Fruit fly (Drosophila melanogaster) whole organism, pupa: ENCODE measurements around the gene geko.

Source experiments
- CG12605 ChIP-seq: fragments of 200-800 bp; sonication (Bioruptor generic); IDR thresholded peaks from 2 replicates; pipeline ENCODE4 v1.3.6; 2022; ENCODE audit warnings: missing biosample characterization, missing genetic modification characterization
- CG13204 ChIP-seq: fragments of 200-800 bp; sonication (Bioruptor generic); optimal IDR thresholded peaks from 2 replicates; lab custom pipeline; 2018; ENCODE audit warnings: missing biosample characterization, mild to moderate bottlenecking, missing genetic modification characterization, moderate library complexity
- CG14655 ChIP-seq: fragments of 200-800 bp; sonication (Bioruptor generic); optimal IDR thresholded peaks from 3 replicates; lab custom pipeline; 2017; ENCODE audit warnings: mild to moderate bottlenecking, missing biosample characterization, missing genetic modification reagents, missing genetic modification characterization
- CG15710 ChIP-seq: fragments of 200-800 bp; sonication (Bioruptor generic); optimal IDR thresholded peaks from 2 replicates; lab custom pipeline; 2018; ENCODE audit warnings: missing biosample characterization, mild to moderate bottlenecking, missing genetic modification characterization, moderate library complexity
- CG17806 ChIP-seq: fragments of 200-800 bp; sonication (Bioruptor generic); optimal IDR thresholded peaks from 2 replicates; lab custom pipeline; 2018; ENCODE audit warnings: missing biosample characterization, mild to moderate bottlenecking, missing genetic modification characterization, moderate library complexity
- CG34367 ChIP-seq: fragments of 200-800 bp; sonication (Bioruptor generic); optimal IDR thresholded peaks from 2 replicates; lab custom pipeline; 2018; ENCODE audit warnings: missing biosample characterization, mild to moderate bottlenecking, missing genetic modification characterization
- CG8159 ChIP-seq: fragments of 200-800 bp; sonication (Bioruptor generic); optimal IDR thresholded peaks from 3 replicates; lab custom pipeline; 2018; ENCODE audit warnings: missing biosample characterization, mild to moderate bottlenecking, missing genetic modification characterization, moderate library complexity
- CG8301 ChIP-seq: fragments of 200-800 bp; sonication (Bioruptor generic); optimal IDR thresholded peaks from 2 replicates; lab custom pipeline; 2018; ENCODE audit warnings: missing biosample characterization, mild to moderate bottlenecking, missing genetic modification characterization
- EcR ChIP-seq: fragments of 200-800 bp; sonication (Bioruptor generic); optimal IDR thresholded peaks from 3 replicates; lab custom pipeline; 2019; ENCODE audit warnings: missing biosample characterization, missing genetic modification characterization, mild to moderate bottlenecking, moderate library complexity, missing genetic modification reagents
- Ets98B ChIP-seq: fragments of 200-800 bp; sonication (Bioruptor generic); IDR thresholded peaks from 2 replicates; pipeline ENCODE4 v1.3.6; 2022; ENCODE audit warnings: missing biosample characterization, missing genetic modification characterization
- Pif1A ChIP-seq: fragments of 200-800 bp; sonication (Bioruptor generic); optimal IDR thresholded peaks from 3 replicates; lab custom pipeline; 2016; ENCODE audit warnings: missing biosample characterization, missing genetic modification characterization
- fd96Ca ChIP-seq: fragments of 200-800 bp; sonication (Bioruptor generic); IDR thresholded peaks from 3 replicates; pipeline ENCODE4 v1.3.6; 2022; ENCODE audit warnings: missing biosample characterization, missing genetic modification characterization
- rn ChIP-seq: fragments of 200-800 bp; sonication (Bioruptor generic); IDR thresholded peaks from 2 replicates; pipeline ENCODE4 v1.3.6; 2022; ENCODE audit warnings: missing biosample characterization, missing genetic modification characterization

DNA sequence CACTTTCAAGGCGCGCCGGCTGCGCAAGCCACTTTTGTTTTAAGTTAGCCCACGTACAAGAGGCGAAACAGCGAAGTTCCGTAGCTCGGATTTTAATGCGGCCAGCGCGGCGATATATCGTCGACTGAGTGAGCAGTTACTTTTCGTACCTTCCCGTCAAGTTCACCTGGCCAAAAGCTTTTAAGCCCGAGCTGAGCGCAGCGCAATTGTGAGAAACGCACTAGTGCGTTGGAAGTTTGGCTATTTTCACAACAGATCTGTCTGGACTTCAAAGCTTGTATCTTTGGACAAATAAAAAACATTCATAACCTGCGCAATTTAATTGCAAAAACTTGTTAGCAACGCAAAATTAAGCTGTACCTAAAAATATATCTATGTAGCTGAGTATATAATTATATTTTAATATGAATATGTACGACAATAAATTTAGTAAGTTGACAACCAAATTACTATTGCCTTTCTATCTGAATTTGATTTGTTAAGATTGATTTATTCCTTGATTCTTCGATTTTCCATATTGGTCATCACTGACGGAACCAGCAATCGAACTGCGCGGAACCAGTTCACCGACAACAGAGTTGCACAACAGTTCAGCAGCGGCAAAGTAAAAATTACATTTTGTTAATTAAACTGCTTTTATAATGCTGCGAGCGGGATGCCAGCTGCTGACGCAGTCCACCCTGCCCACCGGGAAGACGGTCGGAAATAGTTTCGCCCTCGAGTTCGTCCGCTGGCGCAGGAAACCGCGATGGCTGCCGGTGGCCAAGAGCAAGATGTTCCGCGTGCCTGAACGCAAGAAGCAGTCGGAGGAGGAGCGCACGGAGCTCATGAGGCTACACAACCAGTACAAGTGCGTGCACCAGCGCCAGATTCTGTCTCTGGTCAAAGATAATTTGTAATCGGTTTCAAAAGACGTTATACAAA is 32.9 kb upstream of the geko start, which contains the start of the genes CG13698 and mRpS26:
- TF ChIP-seq EcR = no peak
- TF ChIP-seq CG12605 (GFP tag; lab: Robert Waterston, UW) = 0 out of 2 replicates have a peak, but pooled peaks have one; percentile 11
- TF ChIP-seq rn (GFP tag; lab: Robert Waterston, UW) = no peak
- TF ChIP-seq Pif1A (GFP tag; lab: Kevin White, UChicago) = no peak
- peak; percentile 45 for TF ChIP-seq CG8301 (tag; lab: Kevin White, UChicago)
- TF ChIP-seq CG34367 (tag; lab: Kevin White, UChicago) = peak; percentile 47
- peak; percentile 74 for TF ChIP-seq CG15710 (tag; lab: Kevin White, UChicago)
- TF ChIP-seq CG13204 = no peak
- no peak for TF ChIP-seq CG14655 (GFP tag; lab: Kevin White, UChicago)
- peak; percentile 54 for TF ChIP-seq CG17806 (tag; lab: Kevin White, UChicago)
- peak; percentile 71 for TF ChIP-seq CG8159 (tag; lab: Kevin White, UChicago)
- TF ChIP-seq Ets98B = peak; percentile 56
- peak; percentile 55; the same call in 1 of the 3 replicates for TF ChIP-seq fd96Ca
